Fruit fly (Drosophila melanogaster) whole organism, wandering third instar larva: ENCODE measurements around the gene Ms.

Experiments used
- Abd-B ChIP-seq: fragments of >200 bp; optimal IDR thresholded peaks from 2 replicates; lab custom pipeline; 2017; ENCODE audit warnings: missing biosample characterization, missing genetic modification characterization
- CG32264 ChIP-seq: fragments of 200-800 bp; sonication (Bioruptor generic); optimal IDR thresholded peaks from 2 replicates; lab custom pipeline; 2016; ENCODE audit warnings: missing biosample characterization, missing genetic modification characterization
- CG9705 ChIP-seq: fragments of 200-800 bp; sonication (Bioruptor generic); optimal IDR thresholded peaks from 2 replicates; lab custom pipeline; 2018; ENCODE audit warnings: missing biosample characterization, mild to moderate bottlenecking, missing genetic modification characterization
- CrebA ChIP-seq: fragments of 200-800 bp; sonication (Bioruptor generic); optimal IDR thresholded peaks from 2 replicates; lab custom pipeline; 2016; ENCODE audit warnings: missing biosample characterization, mild to moderate bottlenecking, missing genetic modification characterization, borderline replicate concordance
- Dfd ChIP-seq: fragments of >200 bp; optimal IDR thresholded peaks from 2 replicates; lab custom pipeline; 2017; ENCODE audit warnings: missing biosample characterization, missing genetic modification characterization
- Dif ChIP-seq: fragments of 200-275, 200-300 bp; sonication (Bioruptor generic); optimal IDR thresholded peaks from 2 replicates; lab custom pipeline; 2018; ENCODE audit warnings: missing biosample characterization, missing genetic modification characterization; ENCODE audit not compliant: partially characterized antibody
- GATAd ChIP-seq: sonication (Bioruptor generic); optimal IDR thresholded peaks from 2 replicates; lab custom pipeline; 2016; ENCODE audit warnings: missing biosample characterization, missing genetic modification characterization
- HLH106 ChIP-seq: fragments of 200-800 bp; optimal IDR thresholded peaks from 3 replicates; lab custom pipeline; 2019; ENCODE audit warnings: missing biosample characterization, mild to moderate bottlenecking, missing genetic modification characterization, moderate library complexity
- Hnf4 ChIP-seq: fragments of 200-800 bp; sonication (Bioruptor generic); optimal IDR thresholded peaks from 2 replicates; lab custom pipeline; 2016; ENCODE audit warnings: missing biosample characterization, mild to moderate bottlenecking, missing genetic modification characterization
- Hr78 ChIP-seq: fragments of >200 bp; optimal IDR thresholded peaks from 2 replicates; lab custom pipeline; 2017; ENCODE audit warnings: missing biosample characterization, missing genetic modification characterization
- Hr83 ChIP-seq: fragments of 200-300 bp; sonication (Bioruptor generic); optimal IDR thresholded peaks from 2 replicates; lab custom pipeline; 2016; ENCODE audit warnings: missing biosample characterization, mild to moderate bottlenecking, missing genetic modification characterization, moderate library complexity; ENCODE audit not compliant: poor library complexity, severe bottlenecking
- Jra ChIP-seq: sonication (Bioruptor generic); optimal IDR thresholded peaks from 2 replicates; lab custom pipeline; 2016; ENCODE audit warnings: missing biosample characterization, missing genetic modification characterization
- Mio ChIP-seq: sonication (Bioruptor generic); optimal IDR thresholded peaks from 2 replicates; lab custom pipeline; 2016; ENCODE audit warnings: missing biosample characterization, missing genetic modification characterization
- Myc ChIP-seq: fragments of >200 bp; optimal IDR thresholded peaks from 2 replicates; lab custom pipeline; 2017
- N ChIP-seq: fragments of >200 bp; optimal IDR thresholded peaks from 2 replicates; lab custom pipeline; 2018; ENCODE audit warnings: missing biosample characterization, missing external identifiers, missing genetic modification characterization
- OdsH ChIP-seq: fragments of 200-800 bp; sonication (Bioruptor generic); optimal IDR thresholded peaks from 2 replicates; lab custom pipeline; 2016; ENCODE audit warnings: missing biosample characterization, mild to moderate bottlenecking, missing genetic modification characterization
- Rel ChIP-seq, 2 experiments: fragments of 200-800 bp; sonication (Bioruptor generic) in 1 of 2; optimal IDR thresholded peaks; 2 replicates in 1 of 2; 3 replicates in 1 of 2; lab custom pipeline; 2016 to 2019; ENCODE audit warnings: mild to moderate bottlenecking in 2 of 2, missing biosample characterization in 2 of 2, missing genetic modification characterization in 2 of 2, moderate library complexity in 1 of 2
- Sp1 ChIP-seq: fragments of 200-800 bp; sonication (Bioruptor generic); optimal IDR thresholded peaks from 3 replicates; lab custom pipeline; 2019; ENCODE audit warnings: missing biosample characterization, mild to moderate bottlenecking, missing genetic modification characterization, moderate library complexity
- Vsx2 ChIP-seq: fragments of 200-300, 225-300 bp; sonication (Bioruptor generic); optimal IDR thresholded peaks from 2 replicates; lab custom pipeline; 2018; ENCODE audit warnings: missing biosample characterization, missing genetic modification characterization; ENCODE audit not compliant: partially characterized antibody
- br ChIP-seq: fragments of 200-800 bp; sonication (Bioruptor generic); optimal IDR thresholded peaks from 2 replicates; lab custom pipeline; 2016; ENCODE audit warnings: missing biosample characterization, missing genetic modification characterization
- brk ChIP-seq: fragments of 200-800 bp; sonication (Bioruptor generic); optimal IDR thresholded peaks from 2 replicates; lab custom pipeline; 2016; ENCODE audit warnings: missing biosample characterization, mild to moderate bottlenecking, missing genetic modification characterization
- dl ChIP-seq, 2 experiments: fragments of 175-275, 200-275 bp in 1 of 2; fragments of 200-275 bp in 1 of 2; sonication (Bioruptor generic); optimal IDR thresholded peaks; lab custom pipeline; 2018; ENCODE audit warnings: mild to moderate bottlenecking in 2 of 2, missing biosample characterization in 2 of 2, missing genetic modification characterization in 2 of 2, moderate library complexity in 2 of 2; ENCODE audit not compliant: partially characterized antibody in 2 of 2, insufficient read depth in 1 of 2
- dmrt93B ChIP-seq: fragments of 200-800 bp; sonication (Bioruptor generic); optimal IDR thresholded peaks from 2 replicates; lab custom pipeline; 2018; ENCODE audit warnings: missing biosample characterization, mild to moderate bottlenecking, missing genetic modification characterization
- dsf ChIP-seq: sonication (Bioruptor generic); optimal IDR thresholded peaks from 2 replicates; lab custom pipeline; 2016; ENCODE audit warnings: missing biosample characterization, missing genetic modification characterization, borderline replicate concordance
- ey ChIP-seq: fragments of 200-800 bp; sonication (Bioruptor generic); optimal IDR thresholded peaks from 2 replicates; lab custom pipeline; 2016; ENCODE audit warnings: missing biosample characterization, missing genetic modification characterization
- foxo ChIP-seq, 2 experiments: fragments of 200-800 bp; sonication (Bioruptor generic); optimal IDR thresholded peaks; 2 replicates in 1 of 2; 3 replicates in 1 of 2; lab custom pipeline; 2016 to 2017; ENCODE audit warnings: missing biosample characterization in 2 of 2, missing genetic modification characterization in 2 of 2
- fru ChIP-seq: fragments of 200-800 bp; sonication (Bioruptor generic); optimal IDR thresholded peaks from 3 replicates; lab custom pipeline; 2016; ENCODE audit warnings: missing biosample characterization, mild to moderate bottlenecking, missing genetic modification characterization
- h ChIP-seq: fragments of 200-800 bp; sonication (Bioruptor generic); optimal IDR thresholded peaks from 3 replicates; lab custom pipeline; 2016; ENCODE audit warnings: missing biosample characterization, mild to moderate bottlenecking, missing genetic modification characterization
- jim ChIP-seq: fragments of 175-275, 200-325 bp; sonication (Bioruptor generic); optimal IDR thresholded peaks from 2 replicates; lab custom pipeline; 2016; ENCODE audit warnings: missing biosample characterization, mild to moderate bottlenecking, missing genetic modification characterization
- lola ChIP-seq: fragments of >200 bp; optimal IDR thresholded peaks from 2 replicates; lab custom pipeline; 2017; ENCODE audit warnings: missing biosample characterization, missing genetic modification characterization
- pan ChIP-seq: fragments of >200 bp; optimal IDR thresholded peaks from 2 replicates; lab custom pipeline; 2017
- psq ChIP-seq: fragments of 200-800 bp; sonication (Bioruptor generic); optimal IDR thresholded peaks from 3 replicates; lab custom pipeline; 2017; ENCODE audit warnings: missing biosample characterization, mild to moderate bottlenecking, missing genetic modification characterization, moderate library complexity
- rgr ChIP-seq: fragments of 200-800 bp; sonication (Bioruptor generic); optimal IDR thresholded peaks from 3 replicates; lab custom pipeline; 2016; ENCODE audit warnings: missing biosample characterization, mild to moderate bottlenecking, missing genetic modification characterization
- sage ChIP-seq: fragments of 200-800 bp; sonication (Bioruptor generic); optimal IDR thresholded peaks from 2 replicates; lab custom pipeline; 2016; ENCODE audit warnings: missing biosample characterization, mild to moderate bottlenecking, missing genetic modification characterization
- sv ChIP-seq: fragments of 200-800 bp; sonication (Bioruptor generic); optimal IDR thresholded peaks from 3 replicates; lab custom pipeline; 2016; ENCODE audit warnings: missing biosample characterization, missing genetic modification characterization
- tai ChIP-seq: sonication (Bioruptor generic); optimal IDR thresholded peaks from 2 replicates; lab custom pipeline; 2016; ENCODE audit warnings: missing biosample characterization, missing genetic modification characterization
- usp ChIP-seq: fragments of >200 bp; optimal IDR thresholded peaks from 2 replicates; lab custom pipeline; 2017; ENCODE audit warnings: missing biosample characterization, missing genetic modification characterization
- woc ChIP-seq: sonication (Bioruptor generic); optimal IDR thresholded peaks from 2 replicates; lab custom pipeline; 2016; ENCODE audit warnings: missing biosample characterization, mild to moderate bottlenecking, missing genetic modification characterization

Ms gene

dm6 chr3R:24295556-24296465 lies 45.5 kb upstream of the Ms start:
- TF ChIP-seq CG9705 (GFP tag; lab: Kevin White, UChicago) (peak; percentile 97), Mio (peak; percentile 90), Myc (no peak), h (GFP tag; lab: Kevin White, UChicago) (peak; percentile 100), ey (GFP tag; lab: Kevin White, UChicago) (peak; percentile 99), Dfd (no peak), brk (peak; percentile 96), N (GFP tag; lab: Kevin White, UChicago) (no peak), br (GFP tag; lab: Kevin White, UChicago) (peak; percentile 99), lola (GFP tag; lab: Kevin White, UChicago) (no peak), dl (GFP tag; optimal IDR thresholded peaks at IDR 0.05; lab: Kevin White, UChicago; ENCODE audit: insufficient read depth in 1 of 2, partially characterized antibody in 2 of 2) (peak; percentile 57 to 83), Rel (GFP tag; optimal IDR thresholded peaks at IDR 0.05; lab: Kevin White, UChicago) (peak; percentile 97), Rel (tag; optimal IDR thresholded peaks at IDR 0.05; lab: Kevin White, UChicago) (peak; percentile 92), Hr83 (peak; percentile 98), Jra (GFP tag; lab: Kevin White, UChicago) (peak; percentile 97), foxo (GFP tag; optimal IDR thresholded peaks at IDR 0.05; lab: Kevin White, UChicago) (peak; percentile 93 to 100), HLH106 (tag; lab: Kevin White, UChicago) (peak; percentile 99), Hnf4 (GFP tag; lab: Kevin White, UChicago) (peak; percentile 99), OdsH (GFP tag; lab: Kevin White, UChicago) (peak; percentile 99), Vsx2 (peak; percentile 0), sv (GFP tag; lab: Kevin White, UChicago) (peak; percentile 76), Dif (peak; percentile 80), Hr78 (GFP tag; lab: Kevin White, UChicago) (no peak), GATAd (GFP tag; lab: Kevin White, UChicago) (peak; percentile 87), pan (no peak), woc (GFP tag; lab: Kevin White, UChicago) (peak; percentile 99), sage (GFP tag; lab: Kevin White, UChicago) (peak; percentile 98), fru (GFP tag; lab: Kevin White, UChicago) (peak; percentile 99), usp (GFP tag; lab: Kevin White, UChicago) (no peak), Sp1 (GFP tag; lab: Kevin White, UChicago) (peak; percentile 98), tai (GFP tag; lab: Kevin White, UChicago) (peak; percentile 98), Abd-B (GFP tag; lab: Kevin White, UChicago) (no peak), CrebA (GFP tag; lab: Kevin White, UChicago) (peak; percentile 97), jim (GFP tag; lab: Kevin White, UChicago) (peak; percentile 78), dsf (GFP tag; lab: Kevin White, UChicago) (peak; percentile 93), psq (peak; percentile 98), CG32264 (GFP tag; lab: Kevin White, UChicago) (peak; percentile 98), dmrt93B (GFP tag; lab: Kevin White, UChicago) (peak; percentile 97), rgr (GFP tag; lab: Kevin White, UChicago) (peak; percentile 99)

- TF ChIP-seq CG32264 (GFP tag; lab: Kevin White, UChicago) (no peak), HLH106 (tag; lab: Kevin White, UChicago) (no peak), GATAd (GFP tag; lab: Kevin White, UChicago) (no peak), brk (no peak), tai (GFP tag; lab: Kevin White, UChicago) (no peak), Rel (GFP tag; optimal IDR thresholded peaks at IDR 0.05; lab: Kevin White, UChicago) (no peak), Rel (tag; optimal IDR thresholded peaks at IDR 0.05; lab: Kevin White, UChicago) (peak; percentile 70), Myc (no peak)
Measured at dm6 chr3R:24296913-24297312, 44.4 kb upstream of the Ms start.
